Fruit fly (Drosophila melanogaster) whole organism, embryonic: ENCODE results near the gene CG7943.
A peak's percentile ranks its signal among the peaks of the same experiment; 100 is the strongest.

Source experiments
- B-H1 ChIP-seq: fragments of 200-800 bp; sonication (Bioruptor generic); IDR thresholded peaks from 3 replicates; pipeline ENCODE4 v1.3.6; 2022; ENCODE audit warnings: missing biosample characterization, missing genetic modification characterization
- CG11560 ChIP-seq: fragments of 200-800 bp; sonication (Bioruptor generic); IDR thresholded peaks from 3 replicates; pipeline ENCODE4 v1.3.6; 2022; ENCODE audit warnings: missing biosample characterization, missing genetic modification characterization
- CG12155 ChIP-seq: fragments of 200-800 bp; sonication (Bioruptor generic); optimal IDR thresholded peaks from 3 replicates; lab custom pipeline; 2016; ENCODE audit warnings: missing biosample characterization, missing genetic modification characterization
- CG12769 ChIP-seq: fragments of 200-800 bp; sonication (Bioruptor generic); optimal IDR thresholded peaks from 2 replicates; lab custom pipeline; 2019; ENCODE audit warnings: missing biosample characterization, mild to moderate bottlenecking, missing genetic modification characterization, moderate library complexity
- CG14965 ChIP-seq: fragments of 200-800 bp; sonication (Bioruptor generic); optimal IDR thresholded peaks from 2 replicates; lab custom pipeline; 2016; ENCODE audit warnings: missing biosample characterization, missing genetic modification characterization, borderline replicate concordance
- CG17361 ChIP-seq: fragments of 200-800 bp; sonication (Bioruptor generic); IDR thresholded peaks from 3 replicates; pipeline ENCODE4 v1.3.6; 2022; ENCODE audit warnings: missing biosample characterization, missing genetic modification characterization
- CG2116 ChIP-seq: fragments of 200-800 bp; sonication (Bioruptor generic); optimal IDR thresholded peaks from 3 replicates; lab custom pipeline; 2018; ENCODE audit warnings: missing biosample characterization, mild to moderate bottlenecking, missing genetic modification characterization
- CG2120 ChIP-seq: fragments of 200-800 bp; sonication (Bioruptor generic); optimal IDR thresholded peaks from 3 replicates; lab custom pipeline; 2016; ENCODE audit warnings: missing biosample characterization, missing genetic modification characterization
- CG30403 ChIP-seq: fragments of 200-800 bp; sonication (Bioruptor generic); optimal IDR thresholded peaks from 3 replicates; lab custom pipeline; 2016; ENCODE audit warnings: missing biosample characterization, missing genetic modification characterization
- CG31365 ChIP-seq: fragments of 200-800 bp; sonication (Bioruptor generic); optimal IDR thresholded peaks from 2 replicates; lab custom pipeline; 2018; ENCODE audit warnings: missing biosample characterization, mild to moderate bottlenecking, missing genetic modification characterization
- CG3281 ChIP-seq: fragments of 200-800 bp; sonication (Bioruptor generic); optimal IDR thresholded peaks from 3 replicates; lab custom pipeline; 2017; ENCODE audit warnings: missing biosample characterization, mild to moderate bottlenecking, missing genetic modification characterization
- CG33213 ChIP-seq: fragments of 200-800 bp; sonication (Bioruptor generic); optimal IDR thresholded peaks from 3 replicates; lab custom pipeline; 2016; ENCODE audit warnings: missing biosample characterization, missing genetic modification characterization
- CG3726 ChIP-seq: fragments of 200-800 bp; sonication (Bioruptor generic); IDR thresholded peaks from 3 replicates; pipeline ENCODE4, ENCODE4 v1.3.6; 2022; ENCODE audit warnings: missing biosample characterization, missing genetic modification characterization
- CG6272 ChIP-seq: fragments of 200-800 bp; sonication (Bioruptor generic); IDR thresholded peaks from 2 replicates; pipeline ENCODE4 v1.3.6; 2022; ENCODE audit warnings: missing biosample characterization, missing genetic modification characterization
- CG7271 ChIP-seq: fragments of 200-800 bp; sonication (Bioruptor generic); optimal IDR thresholded peaks from 2 replicates; lab custom pipeline; 2018; ENCODE audit warnings: missing biosample characterization, mild to moderate bottlenecking, missing genetic modification characterization, moderate library complexity
- CG7963 ChIP-seq: fragments of 200-800 bp; sonication (Bioruptor generic); IDR thresholded peaks from 3 replicates; pipeline ENCODE4 v1.3.6; 2022; ENCODE audit warnings: missing biosample characterization, missing genetic modification characterization; ENCODE audit not compliant: partially characterized antibody
- CG8281 ChIP-seq: fragments of 200-800 bp; sonication (Bioruptor generic); optimal IDR thresholded peaks from 2 replicates; lab custom pipeline; 2018; ENCODE audit warnings: missing biosample characterization, mild to moderate bottlenecking, missing genetic modification characterization, moderate library complexity
- CG8478 ChIP-seq: fragments of >200 bp; optimal IDR thresholded peaks from 2 replicates; lab custom pipeline; 2018
- CG9727 ChIP-seq: fragments of 200-800 bp; sonication (Bioruptor generic); optimal IDR thresholded peaks from 3 replicates; lab custom pipeline; 2017; ENCODE audit warnings: missing biosample characterization, mild to moderate bottlenecking, missing genetic modification characterization
- D19A ChIP-seq: fragments of 200-800 bp; optimal IDR thresholded peaks from 3 replicates; lab custom pipeline; 2019; ENCODE audit warnings: missing biosample characterization, mild to moderate bottlenecking, missing genetic modification characterization, moderate library complexity
- Deaf1 ChIP-seq: fragments of 200-800 bp; optimal IDR thresholded peaks from 3 replicates; lab custom pipeline; 2019; ENCODE audit warnings: missing biosample characterization, mild to moderate bottlenecking, missing genetic modification characterization, moderate library complexity
- Dek ChIP-seq: fragments of 200-800 bp; sonication (Bioruptor generic); optimal IDR thresholded peaks from 3 replicates; lab custom pipeline; 2019; ENCODE audit warnings: missing biosample characterization, mild to moderate bottlenecking, missing genetic modification characterization, moderate library complexity
- Doc3 ChIP-seq: fragments of 200-800 bp; sonication (Bioruptor generic); IDR thresholded peaks from 3 replicates; pipeline ENCODE4 v1.3.6; 2022; ENCODE audit warnings: missing biosample characterization, missing genetic modification characterization; ENCODE audit not compliant: partially characterized antibody
- Ets65A ChIP-seq: fragments of 200-800 bp; sonication (Bioruptor generic); peaks from one replicate; lab custom pipeline; 2016; ENCODE audit warnings: missing biosample characterization, missing genetic modification characterization
- HLH3B ChIP-seq: fragments of 200-800 bp; sonication (Bioruptor generic); IDR thresholded peaks from 2 replicates; pipeline ENCODE4 v1.3.6; 2022; ENCODE audit warnings: missing biosample characterization, missing genetic modification characterization
- HmgD ChIP-seq: fragments of 200-800 bp; sonication (Bioruptor generic); optimal IDR thresholded peaks from 3 replicates; lab custom pipeline; 2016; ENCODE audit warnings: missing biosample characterization, missing genetic modification characterization
- Hsf ChIP-seq: fragments of 200-800 bp; sonication (Bioruptor generic); optimal IDR thresholded peaks from 3 replicates; lab custom pipeline; 2016; ENCODE audit warnings: missing biosample characterization, missing genetic modification characterization
- Sox100B ChIP-seq: fragments of 200-800 bp; sonication (Bioruptor generic); optimal IDR thresholded peaks from 3 replicates; lab custom pipeline; 2018; ENCODE audit warnings: missing biosample characterization, mild to moderate bottlenecking, missing genetic modification characterization
- Ssrp ChIP-seq: fragments of 200-800 bp; sonication (Bioruptor generic); optimal IDR thresholded peaks from 2 replicates; lab custom pipeline; 2018; ENCODE audit warnings: missing biosample characterization, mild to moderate bottlenecking, missing genetic modification characterization, moderate library complexity
- TFAM ChIP-seq: fragments of 200-800 bp; sonication (Bioruptor generic); optimal IDR thresholded peaks from 2 replicates; lab custom pipeline; 2017; ENCODE audit warnings: missing biosample characterization, missing genetic modification characterization, inconsistent platforms
- aop ChIP-seq: fragments of 200-800 bp; sonication (Bioruptor generic); IDR thresholded peaks from 2 replicates; pipeline ENCODE4 v1.3.6; 2022; ENCODE audit warnings: missing biosample characterization, missing genetic modification characterization
- ash1 ChIP-seq: fragments of 200-800 bp; sonication (Bioruptor generic); optimal IDR thresholded peaks from 2 replicates; lab custom pipeline; 2018; ENCODE audit warnings: missing biosample characterization, mild to moderate bottlenecking, missing genetic modification characterization
- ato ChIP-seq: fragments of 200-800 bp; sonication (Bioruptor generic); IDR thresholded peaks from 2 replicates; pipeline ENCODE4 v1.3.6; 2022; ENCODE audit warnings: missing biosample characterization, missing genetic modification characterization; ENCODE audit not compliant: partially characterized antibody
- corto ChIP-seq: fragments of 200-800 bp; sonication (Bioruptor generic); optimal IDR thresholded peaks from 2 replicates; lab custom pipeline; 2016; ENCODE audit warnings: missing biosample characterization, mild to moderate bottlenecking, missing genetic modification characterization, moderate library complexity
- croc ChIP-seq: fragments of 200-800 bp; sonication (Bioruptor generic); conservative IDR thresholded peaks from 3 replicates; pipeline ENCODE4 v1.3.6; 2022; ENCODE audit warnings: missing biosample characterization, missing genetic modification characterization
- dpn ChIP-seq, 2 experiments: fragments of 200-800 bp; sonication (Bioruptor generic); optimal IDR thresholded peaks; 3 replicates each; lab custom pipeline; 2016; ENCODE audit warnings: missing biosample characterization in 2 of 2, missing genetic modification characterization in 2 of 2
- eyg ChIP-seq: fragments of 200-800 bp; sonication (Bioruptor generic); optimal IDR thresholded peaks from 3 replicates; lab custom pipeline; 2016; ENCODE audit warnings: missing biosample characterization, missing genetic modification characterization
- gem ChIP-seq: fragments of 200-800 bp; sonication (Bioruptor generic); optimal IDR thresholded peaks from 2 replicates; lab custom pipeline; 2019; ENCODE audit warnings: missing biosample characterization, mild to moderate bottlenecking, missing genetic modification characterization, moderate library complexity
- gfzf ChIP-seq: fragments of 200-800 bp; sonication (Bioruptor generic); optimal IDR thresholded peaks from 2 replicates; lab custom pipeline; 2016; ENCODE audit warnings: missing biosample characterization, mild to moderate bottlenecking, missing genetic modification characterization, moderate library complexity
- gsb ChIP-seq: fragments of 200-800 bp; sonication (Bioruptor generic); IDR thresholded peaks from 2 replicates; pipeline ENCODE4 v1.3.6; 2022; ENCODE audit warnings: missing biosample characterization, missing genetic modification characterization
- gt ChIP-seq: fragments of 200-800 bp; sonication (Bioruptor generic); IDR thresholded peaks from 2 replicates; pipeline ENCODE4 v1.3.6; 2022; ENCODE audit warnings: missing biosample characterization, missing genetic modification characterization
- h ChIP-seq: fragments of >200 bp; optimal IDR thresholded peaks from 2 replicates; lab custom pipeline; 2017
- insv ChIP-seq, 2 experiments: fragments of 200-800 bp; sonication (Bioruptor generic); optimal IDR thresholded peaks; 3 replicates each; lab custom pipeline; 2016 to 2018; ENCODE audit warnings: missing biosample characterization in 2 of 2, missing genetic modification characterization in 2 of 2
- pfk ChIP-seq: fragments of 200-800 bp; sonication (Bioruptor generic); optimal IDR thresholded peaks from 2 replicates; lab custom pipeline; 2018; ENCODE audit warnings: missing biosample characterization, mild to moderate bottlenecking, missing genetic modification characterization, moderate library complexity
- pita ChIP-seq: fragments of 200-800 bp; sonication (Bioruptor generic); optimal IDR thresholded peaks from 2 replicates; lab custom pipeline; 2017; ENCODE audit warnings: missing biosample characterization, mild to moderate bottlenecking, missing genetic modification characterization
- sd ChIP-seq: fragments of 200-800 bp; sonication (Bioruptor generic); optimal IDR thresholded peaks from 3 replicates; lab custom pipeline; 2018; ENCODE audit warnings: missing biosample characterization, mild to moderate bottlenecking, missing genetic modification characterization, moderate library complexity
- stc ChIP-seq: fragments of 200-800 bp; sonication (Bioruptor generic); IDR thresholded peaks from 2 replicates; pipeline ENCODE4 v1.3.6; 2022; ENCODE audit warnings: missing biosample characterization, missing genetic modification characterization
- ttk ChIP-seq: fragments of 200-800 bp; sonication (Bioruptor generic); IDR thresholded peaks from 2 replicates; pipeline ENCODE4 v2.1.2; 2022; ENCODE audit warnings: missing biosample characterization, missing genetic modification characterization
- wor ChIP-seq: fragments of 200-800 bp; sonication (Bioruptor generic); IDR thresholded peaks from 2 replicates; pipeline ENCODE4 v1.3.6; 2022; ENCODE audit warnings: missing biosample characterization, missing genetic modification characterization
- z ChIP-seq: fragments of 200-800 bp; sonication (Bioruptor generic); IDR thresholded peaks from 3 replicates; pipeline ENCODE4 v1.3.6; 2022; ENCODE audit warnings: missing biosample characterization, missing genetic modification characterization
- zf30C ChIP-seq: fragments of 200-800 bp; sonication (Bioruptor generic); optimal IDR thresholded peaks from 3 replicates; lab custom pipeline; 2018; ENCODE audit warnings: missing biosample characterization, mild to moderate bottlenecking, missing genetic modification characterization

The CG7943 gene

dm6 chr3R:29997607-29998236 lies 48.5 kb upstream of the CG7943 start, which contains the start of the genes CG15525 and CG11504 (continued):
- TF ChIP-seq CG9727 (peak; percentile 25), ato (GFP tag; lab: Robert Waterston, UW) (peak; percentile 71; the same call in 1 of the 2 replicates), Ets65A (peak; percentile 96), pfk (no peak), CG2120 (GFP tag; lab: Kevin White, UChicago) (peak; percentile 75), insv (GFP tag; optimal IDR thresholded peaks at IDR 0.05; lab: Kevin White, UChicago) (peak in 1 of 2 experiments; percentile 7), CG8281 (no peak), Deaf1 (tag; lab: Kevin White, UChicago) (no peak), CG3281 (GFP tag; lab: Kevin White, UChicago) (no peak), ttk (peak; percentile 53; the same call in 1 of the 2 replicates), CG17361 (GFP tag; lab: Robert Waterston, UW) (no peak; the same call in 1 of the 3 replicates), B-H1 (no peak), CG7271 (tag; lab: Kevin White, UChicago) (no peak), CG12155 (GFP tag; lab: Kevin White, UChicago) (peak; percentile 55), gsb (GFP tag; lab: Robert Waterston, UW) (no peak), gem (tag; lab: Kevin White, UChicago) (no peak), Ssrp (tag; lab: Kevin White, UChicago) (peak; percentile 29), gt (GFP tag; lab: Robert Waterston, UW) (no peak), Doc3 (peak; percentile 83), D19A (tag; lab: Kevin White, UChicago) (no peak), CG31365 (tag; lab: Kevin White, UChicago) (no peak), CG33213 (GFP tag; lab: Kevin White, UChicago) (no peak), Sox100B (GFP tag; lab: Kevin White, UChicago) (no peak), HLH3B (peak; percentile 58; the same call in 1 of the 2 replicates), Dek (tag; lab: Kevin White, UChicago) (peak; percentile 24), pita (no peak), sd (no peak), ash1 (GFP tag; lab: Kevin White, UChicago) (no peak), z (GFP tag; lab: Robert Waterston, UW) (no peak), CG11560 (tag; lab: Robert Waterston, UW) (peak; percentile 59; the same call in 2 of the 3 replicates), CG3726 (GFP tag; lab: Robert Waterston, UW) (no peak), CG7963 (GFP tag; lab: Robert Waterston, UW) (peak; percentile 54; the same call in 2 of the 3 replicates), croc (GFP tag; lab: Robert Waterston, UW) (no peak; the same call in 2 of the 3 replicates), stc (GFP tag; lab: Robert Waterston, UW) (no peak; the same call in 1 of the 2 replicates), CG2116 (GFP tag; lab: Kevin White, UChicago) (peak; percentile 88), HmgD (GFP tag; lab: Kevin White, UChicago) (peak; percentile 10), CG6272 (GFP tag; lab: Robert Waterston, UW) (peak; percentile 66), gfzf (peak; percentile 42), eyg (no peak), CG8478 (lab: Kevin White, UChicago) (no peak), zf30C (GFP tag; lab: Kevin White, UChicago) (no peak), wor (GFP tag; lab: Robert Waterston, UW) (no peak), CG12769 (tag; lab: Kevin White, UChicago) (no peak), aop (GFP tag; lab: Robert Waterston, UW) (no peak), h (lab: Kevin White, UChicago) (no peak), CG14965 (GFP tag; lab: Kevin White, UChicago) (no peak), corto (no peak), dpn (GFP tag; optimal IDR thresholded peaks at IDR 0.05; lab: Kevin White, UChicago) (peak; percentile 68 to 75), TFAM (GFP tag; lab: Kevin White, UChicago) (no peak), Hsf (GFP tag; lab: Kevin White, UChicago) (peak; percentile 61), CG30403 (GFP tag; lab: Kevin White, UChicago) (peak; percentile 71)
